Worm (Caenorhabditis elegans): Measurements from ENCODE around the gene gst-15.

DNA sequence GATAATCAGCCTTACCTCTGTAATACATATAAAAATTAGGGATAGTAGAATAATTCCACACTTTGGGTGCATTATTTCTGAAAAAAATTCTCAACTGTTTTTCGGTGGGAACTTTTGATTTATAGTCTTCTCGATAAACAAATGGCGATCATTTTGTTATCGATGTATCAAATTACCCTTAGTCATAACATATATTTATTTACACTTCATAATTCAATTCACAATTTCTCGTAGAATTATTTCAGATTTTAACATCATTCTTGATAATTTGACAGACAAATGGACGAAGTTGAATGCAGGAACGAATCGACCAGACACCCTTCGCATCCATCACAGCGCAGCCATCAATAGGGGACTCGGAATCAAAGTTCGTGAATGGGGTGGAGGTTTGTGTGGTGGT lies 22.5 kb downstream of the gst-15 start, which contains the start of gene clec-145:
- no peak for TF ChIP-seq tbx-2 (tag; optimal IDR thresholded peaks at IDR 0.05)
- no peak for TF ChIP-seq pha-4 (tag; optimal IDR thresholded peaks at IDR 0.05)
- no peak for TF ChIP-seq unc-55 (GFP tag; optimal IDR thresholded peaks at IDR 0.05)
- TF ChIP-seq pqm-1 (tag; optimal IDR thresholded peaks at IDR 0.05) = no peak
- no peak for TF ChIP-seq zip-5 (tag; optimal IDR thresholded peaks at IDR 0.05)
- no peak for TF ChIP-seq mec-3 (tag; optimal IDR thresholded peaks at IDR 0.05; ENCODE audit: borderline replicate concordance)
- no peak for TF ChIP-seq unc-86 (tag; optimal IDR thresholded peaks at IDR 0.05)
